Fruit fly (Drosophila melanogaster): ENCODE results near the gene MICU1.

The MICU1 gene

dm6 chr2L:7148086-7148485 is 33.9 kb upstream of the MICU1 start (continued):
- TF ChIP-seq CG14441 (GFP tag; IDR thresholded peaks at IDR 0.05) (peak; percentile 69), CG16815 (GFP tag; optimal IDR thresholded peaks at IDR 0.05) (peak; percentile 31), corto (GFP tag; optimal IDR thresholded peaks at IDR 0.05) (no peak), CG15601 (tag; optimal IDR thresholded peaks at IDR 0.05) (peak; percentile 60), Dek (tag; optimal IDR thresholded peaks at IDR 0.05) (no peak), CG3838 (GFP tag; optimal IDR thresholded peaks at IDR 0.05) (peak; percentile 40), CG14710 (tag; optimal IDR thresholded peaks at IDR 0.05) (peak; percentile 66), CG10565 (GFP tag; optimal IDR thresholded peaks at IDR 0.05) (no peak), dimm (GFP tag; IDR thresholded peaks at IDR 0.05) (no peak), bigmax (GFP tag; optimal IDR thresholded peaks at IDR 0.05) (no peak), Tbp (GFP tag; optimal IDR thresholded peaks at IDR 0.05) (no peak), Atf3 (GFP tag; optimal IDR thresholded peaks at IDR 0.05) (peak; percentile 61), lov (optimal IDR thresholded peaks at IDR 0.05) (no peak), lov (GFP tag; IDR thresholded peaks at IDR 0.05) (no peak), CG9609 (GFP tag; optimal IDR thresholded peaks at IDR 0.05) (peak; percentile 58), Myb (GFP tag; optimal IDR thresholded peaks at IDR 0.05) (peak; percentile 17), grau (tag; optimal IDR thresholded peaks at IDR 0.05) (peak; percentile 76), ci (GFP tag; IDR thresholded peaks at IDR 0.05) (peak; percentile 73; the same call in 2 of the 3 replicates), kah (GFP tag; optimal IDR thresholded peaks at IDR 0.05) (peak; percentile 48), Nf-YC (tag; optimal IDR thresholded peaks at IDR 0.05) (no peak), vvl (GFP tag; IDR thresholded peaks at IDR 0.05) (peak; percentile 60), CG8388 (GFP tag; optimal IDR thresholded peaks at IDR 0.05) (peak; percentile 84), CG12299 (tag; optimal IDR thresholded peaks at IDR 0.05) (peak; percentile 44), CG12769 (tag; optimal IDR thresholded peaks at IDR 0.05) (peak; percentile 55), toy (GFP tag; IDR thresholded peaks at IDR 0.05) (no peak), Camta (GFP tag; optimal IDR thresholded peaks at IDR 0.05) (peak; percentile 76), CG15479 (GFP tag; optimal IDR thresholded peaks at IDR 0.05) (no peak), Oaz (GFP tag; IDR thresholded peaks at IDR 0.05) (peak; percentile 56; the same call in 1 of the 2 replicates), CG7928 (GFP tag; optimal IDR thresholded peaks at IDR 0.05) (no peak), ash1 (GFP tag; optimal IDR thresholded peaks at IDR 0.05) (no peak), CG6175 (GFP tag; IDR thresholded peaks at IDR 0.05) (no peak), CG10147 (GFP tag; optimal IDR thresholded peaks at IDR 0.05) (peak; percentile 52), CG12659 (GFP tag; optimal IDR thresholded peaks at IDR 0.05) (peak; percentile 61), CG12744 (GFP tag; optimal IDR thresholded peaks at IDR 0.05) (peak; percentile 12), gt (GFP tag; IDR thresholded peaks at IDR 0.05) (no peak), kay (GFP tag; optimal IDR thresholded peaks at IDR 0.05) (peak; percentile 18), CG34224 (GFP tag; IDR thresholded peaks at IDR 0.05; ENCODE audit: partially characterized antibody) (no peak), nau (GFP tag; optimal IDR thresholded peaks at IDR 0.05) (peak; percentile 73), CG5953 (GFP tag; IDR thresholded peaks at IDR 0.05) (peak; percentile 58; the same call in 1 of the 2 replicates), CG13123 (GFP tag; optimal IDR thresholded peaks at IDR 0.05) (no peak), usp (GFP tag; optimal IDR thresholded peaks at IDR 0.05) (no peak), CG9797 (GFP tag; optimal IDR thresholded peaks at IDR 0.05) (no peak), CG12155 (GFP tag; optimal IDR thresholded peaks at IDR 0.05) (peak; percentile 51), CG18011 (GFP tag; optimal IDR thresholded peaks at IDR 0.05) (no peak), crol (GFP tag; IDR thresholded peaks at IDR 0.05) (no peak), CG1024 (GFP tag; IDR thresholded peaks at IDR 0.05) (peak; percentile 47; the same call in 1 of the 2 replicates), CG15514 (GFP tag; optimal IDR thresholded peaks at IDR 0.05) (no peak), Ets97D (GFP tag; optimal IDR thresholded peaks at IDR 0.05) (peak; percentile 23), CG5180 (GFP tag; optimal IDR thresholded peaks at IDR 0.05) (peak; percentile 49), Doc3 (GFP tag; IDR thresholded peaks at IDR 0.05; ENCODE audit: partially characterized antibody) (no peak), Sox102F (GFP tag; optimal IDR thresholded peaks at IDR 0.05) (peak; percentile 91)
